Worm (Caenorhabditis elegans) whole organism, L4/young adult: ENCODE measurements around the gene idh-1.

Experiments
- W03F9.2 ChIP-seq: fragments of 150-350 bp; optimal IDR thresholded peaks from 2 replicates; lab custom pipeline; 2014; ENCODE audit warnings: missing biosample characterization, missing genetic modification characterization
- dao-5 ChIP-seq: sonication (generic microtip); optimal IDR thresholded peaks from 2 replicates; lab custom pipeline; 2016; ENCODE audit warnings: missing genotype, missing genetic modification characterization, moderate library complexity, missing compliant biosample characterization
- him-1 ChIP-seq: sonication (generic microtip); optimal IDR thresholded peaks from 2 replicates; lab custom pipeline; 2016; ENCODE audit warnings: missing genotype, missing genetic modification reagents, missing genetic modification characterization, missing compliant biosample characterization

idh-1 gene

DNA sequence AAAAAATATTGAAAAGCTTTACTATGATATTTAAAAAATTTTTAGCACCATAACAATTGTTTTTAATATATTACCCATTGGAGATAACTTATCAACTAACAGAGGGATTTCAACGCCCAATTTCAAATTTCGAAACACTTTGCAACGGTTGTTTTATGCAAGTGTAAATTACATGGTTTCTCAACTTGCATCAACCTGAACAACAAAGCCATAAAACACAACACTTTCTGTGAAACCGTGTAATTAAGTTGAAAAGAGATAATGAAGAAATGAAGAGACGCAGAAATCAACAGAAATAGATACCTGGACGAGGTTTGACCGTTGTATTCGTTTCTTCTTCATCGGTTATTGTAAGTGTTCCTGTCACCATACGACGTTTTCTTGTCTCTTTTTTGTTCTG lies 9.5 kb upstream of the idh-1 start, which contains the start of gene cpin-1:
Gene cpin-1 (plus strand): TSS at position 301 of the 400 bp plus-strand sequence.
- TF ChIP-seq W03F9.2 (tag; lab: Kevin White, UChicago) (no peak), him-1 (tag; lab: Kevin White, UChicago) (no peak), dao-5 (tag; lab: Kevin White, UChicago) (no peak)

DNA sequence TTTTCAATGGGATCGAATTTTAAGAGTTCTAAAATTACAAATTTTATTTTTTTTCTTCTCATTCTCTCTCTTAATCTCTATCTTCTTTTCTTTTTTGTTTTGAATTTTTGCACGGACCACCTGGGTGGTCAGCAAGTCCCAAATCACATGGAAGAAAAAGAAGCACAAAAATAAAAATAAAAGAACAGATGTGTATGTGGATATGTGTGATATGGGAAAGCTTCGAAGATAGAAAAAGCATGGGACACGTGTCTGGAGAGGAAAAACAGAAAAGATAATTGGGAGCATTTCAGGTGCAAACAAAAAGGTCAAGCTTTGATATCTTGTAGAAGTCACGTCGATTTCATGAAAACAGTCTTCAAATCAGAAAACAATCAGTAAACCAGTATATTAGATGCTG lies 6.3 kb upstream of the idh-1 start, which contains the start of gene hsp-12.6:
Gene hsp-12.6 (minus strand): TSS at position 20 of the 400 bp plus-strand sequence.
- no peak for TF ChIP-seq dao-5 (tag; lab: Kevin White, UChicago)
- no peak for TF ChIP-seq W03F9.2 (tag; lab: Kevin White, UChicago)
- no peak for TF ChIP-seq him-1 (tag; lab: Kevin White, UChicago)

DNA sequence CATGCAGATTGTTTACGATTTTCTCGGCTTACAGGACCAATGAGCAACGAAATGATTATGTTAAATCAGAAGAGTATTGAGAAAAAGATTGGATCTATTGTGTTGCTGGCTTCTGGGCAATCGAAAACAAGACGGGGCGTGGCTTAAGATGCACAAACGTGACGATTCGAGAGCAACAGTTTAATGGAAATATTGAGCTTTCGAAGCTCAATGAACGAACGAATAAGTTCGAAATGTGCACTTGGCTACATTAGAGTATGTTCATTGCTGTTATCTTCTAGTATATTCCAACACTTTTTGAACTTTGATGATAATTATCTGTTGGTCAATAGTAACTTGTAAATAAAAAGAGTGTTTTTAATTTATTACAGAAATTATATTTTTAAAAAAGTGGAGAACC lies 4.5 kb upstream of the idh-1 start, which contains the start of gene hsp-12.3:
Gene hsp-12.3 (minus strand): TSS at position 101 of the 400 bp plus-strand sequence.
- TF ChIP-seq him-1 (tag; lab: Kevin White, UChicago) (no peak), W03F9.2 (tag; lab: Kevin White, UChicago) (no peak), dao-5 (tag; lab: Kevin White, UChicago) (no peak)

DNA sequence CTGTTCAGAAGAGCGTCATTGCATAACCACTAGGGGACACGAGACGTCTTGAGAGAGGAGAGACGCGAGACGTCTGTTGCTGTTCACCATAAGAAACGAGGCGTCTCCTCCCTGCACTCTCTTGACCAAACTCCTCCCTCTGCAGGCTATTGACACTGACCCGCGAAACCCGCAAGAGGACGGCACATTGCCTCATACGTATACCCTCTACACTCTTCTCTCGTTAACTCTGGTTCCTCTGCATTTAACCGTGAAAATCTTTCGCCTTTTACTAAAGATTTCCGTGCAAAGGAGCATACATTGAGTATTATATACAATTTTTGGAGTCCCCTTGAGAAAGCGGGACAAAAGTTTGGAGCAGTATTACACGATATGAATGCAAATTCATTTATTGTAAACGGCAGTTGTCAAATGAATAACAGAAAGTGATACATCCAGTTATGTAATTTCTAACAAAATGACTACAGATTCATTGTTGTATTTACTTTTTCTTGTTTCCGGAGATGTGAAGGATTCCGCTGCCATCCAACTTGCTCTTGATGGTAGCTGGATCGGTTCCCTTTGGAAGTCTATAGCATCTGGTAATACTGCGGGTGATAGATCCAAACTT lies 3.6 kb upstream of the idh-1 start:
- TF ChIP-seq dao-5 (tag; lab: Kevin White, UChicago), result no peak
- peak; percentile 78 for TF ChIP-seq him-1 (tag; lab: Kevin White, UChicago)
- peak; percentile 87 for TF ChIP-seq W03F9.2 (tag; lab: Kevin White, UChicago)

DNA sequence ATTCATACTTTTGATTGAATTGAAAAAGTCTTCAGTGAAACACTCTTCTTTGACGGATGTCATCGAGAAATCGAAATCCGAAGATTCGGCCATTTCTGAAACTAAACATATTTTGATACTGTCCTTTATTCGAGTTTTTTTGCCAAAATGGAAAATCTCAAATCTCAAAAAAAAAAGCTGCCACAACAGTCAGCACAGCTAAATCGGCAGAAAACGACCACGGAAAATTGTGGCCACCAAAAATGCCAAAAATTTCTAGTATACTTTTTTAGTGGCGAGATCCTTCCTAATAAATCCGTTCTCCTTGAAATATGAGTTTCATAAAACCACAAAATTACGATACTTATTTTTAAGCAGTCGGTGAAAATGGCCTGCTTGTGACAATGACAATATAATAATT lies 3.0 kb upstream of the idh-1 start, which contains the start of gene F38E11.9:
Gene F38E11.9 (minus strand): TSS at position 101 of the 400 bp plus-strand sequence.
- TF ChIP-seq dao-5 (tag; lab: Kevin White, UChicago), result no peak
- no peak for TF ChIP-seq him-1 (tag; lab: Kevin White, UChicago)
- no peak for TF ChIP-seq W03F9.2 (tag; lab: Kevin White, UChicago)

DNA sequence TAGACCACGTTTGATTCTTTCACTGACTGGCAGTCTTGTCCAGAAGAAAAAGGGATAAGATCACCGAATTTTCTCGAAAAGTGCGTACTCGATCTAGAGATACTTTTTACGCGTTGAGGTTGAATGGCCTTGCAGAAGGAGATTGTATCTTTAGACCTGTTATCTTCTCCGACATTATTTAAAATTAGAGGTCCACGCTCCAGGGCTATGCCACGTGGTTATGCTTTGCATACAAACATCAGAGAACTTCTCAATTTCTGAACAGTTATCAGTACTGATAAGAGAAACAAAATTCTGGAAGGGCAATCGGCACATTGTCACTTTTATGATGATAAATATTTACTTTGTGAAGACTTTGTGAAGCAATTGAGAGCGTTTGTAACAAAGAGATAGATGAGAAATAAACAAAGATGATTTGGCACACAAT lies 1.2 kb upstream of the idh-1 start:
- TF ChIP-seq W03F9.2 (tag; lab: Kevin White, UChicago) (peak; percentile 38), him-1 (tag; lab: Kevin White, UChicago) (no peak)

DNA sequence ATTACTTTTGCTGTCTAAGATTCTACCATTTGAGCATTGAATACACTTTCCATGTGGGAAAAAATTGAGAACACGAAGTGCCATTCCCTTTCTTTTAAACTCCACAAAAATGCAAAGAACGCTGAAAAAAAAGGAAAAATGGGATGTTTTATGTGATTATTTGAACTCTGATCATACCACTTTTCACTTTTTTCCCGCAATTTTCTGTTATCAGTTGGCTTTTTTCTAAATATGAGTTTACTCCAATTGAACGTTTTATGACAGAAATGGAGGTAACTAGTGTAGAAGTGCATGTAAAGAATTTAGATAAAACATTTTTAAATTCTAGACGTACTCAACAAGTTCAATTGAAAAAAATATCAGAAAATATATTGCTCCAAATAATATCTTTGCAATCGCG lies 484 bp upstream of the idh-1 start:
- no peak for TF ChIP-seq W03F9.2 (tag; lab: Kevin White, UChicago)
- no peak for TF ChIP-seq him-1 (tag; lab: Kevin White, UChicago)
- no peak for TF ChIP-seq dao-5 (tag; lab: Kevin White, UChicago)

DNA sequence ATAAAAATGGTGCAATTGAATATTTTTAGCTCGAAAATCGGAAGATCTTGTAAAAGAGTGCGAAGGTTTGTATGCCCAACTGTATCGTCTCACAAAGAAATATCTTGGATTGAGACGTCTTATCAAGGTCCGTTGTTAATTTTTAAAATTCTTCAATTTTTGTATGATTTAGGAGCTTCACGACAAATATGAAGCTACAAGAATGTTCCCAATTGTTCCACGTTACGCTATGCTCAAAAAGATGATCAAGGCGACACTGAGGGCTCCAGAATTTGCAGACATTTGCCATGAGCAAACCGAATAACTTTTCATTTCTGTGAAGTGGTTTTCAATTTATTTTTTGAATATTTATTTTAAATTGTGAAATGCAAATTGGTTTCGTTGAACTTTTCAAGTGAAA lies 2.2 kb downstream of the idh-1 start:
- no peak for TF ChIP-seq him-1 (tag; lab: Kevin White, UChicago)
- TF ChIP-seq W03F9.2 (tag; lab: Kevin White, UChicago), result no peak
- no peak for TF ChIP-seq dao-5 (tag; lab: Kevin White, UChicago)

DNA sequence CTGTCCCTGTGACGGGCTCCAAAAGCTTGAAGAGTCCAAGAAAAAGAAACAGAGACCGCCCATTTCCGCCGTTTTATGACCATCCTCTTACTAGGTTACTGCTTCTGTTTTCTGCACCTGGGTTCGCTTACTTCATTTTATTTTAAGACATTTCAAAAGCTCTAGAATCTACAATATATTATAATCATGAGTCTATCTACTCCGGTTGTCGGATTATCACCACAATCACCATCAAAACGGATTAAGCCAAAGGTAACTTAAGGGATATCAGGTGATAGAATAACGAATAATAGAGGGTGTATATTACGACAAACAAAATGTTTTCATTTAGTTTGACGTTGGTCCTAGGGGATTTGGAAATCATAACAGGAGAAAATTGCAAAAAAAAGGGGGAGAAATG lies 8.6 kb downstream of the idh-1 start:
- TF ChIP-seq dao-5 (tag; lab: Kevin White, UChicago), result no peak
- no peak for TF ChIP-seq W03F9.2 (tag; lab: Kevin White, UChicago)
- no peak for TF ChIP-seq him-1 (tag; lab: Kevin White, UChicago)

DNA sequence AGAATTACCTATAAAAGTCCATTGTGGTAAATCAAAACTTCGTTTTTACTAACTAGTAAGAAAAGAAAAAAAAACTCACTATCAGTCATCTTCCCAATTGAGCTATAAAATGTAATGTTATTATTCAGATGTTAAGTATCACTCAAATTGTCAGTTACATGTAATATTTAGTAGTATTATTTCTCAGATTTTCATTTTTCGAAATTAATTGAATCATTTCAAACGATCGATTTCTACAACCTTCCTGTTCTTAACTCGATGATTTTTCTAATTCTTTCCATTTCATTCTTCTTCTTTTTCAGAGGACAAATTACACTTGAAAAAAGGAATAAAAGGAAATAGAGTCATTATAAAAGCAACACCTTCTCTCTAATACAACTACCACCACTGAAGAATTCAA lies 12.9 kb downstream of the idh-1 start, which contains the start of gene F59B8.1:
Gene F59B8.1 (plus strand): TSS at position 301 of the 400 bp plus-strand sequence.
- TF ChIP-seq dao-5 (tag; lab: Kevin White, UChicago), result no peak
- no peak for TF ChIP-seq W03F9.2 (tag; lab: Kevin White, UChicago)
- TF ChIP-seq him-1 (tag; lab: Kevin White, UChicago), result no peak

DNA sequence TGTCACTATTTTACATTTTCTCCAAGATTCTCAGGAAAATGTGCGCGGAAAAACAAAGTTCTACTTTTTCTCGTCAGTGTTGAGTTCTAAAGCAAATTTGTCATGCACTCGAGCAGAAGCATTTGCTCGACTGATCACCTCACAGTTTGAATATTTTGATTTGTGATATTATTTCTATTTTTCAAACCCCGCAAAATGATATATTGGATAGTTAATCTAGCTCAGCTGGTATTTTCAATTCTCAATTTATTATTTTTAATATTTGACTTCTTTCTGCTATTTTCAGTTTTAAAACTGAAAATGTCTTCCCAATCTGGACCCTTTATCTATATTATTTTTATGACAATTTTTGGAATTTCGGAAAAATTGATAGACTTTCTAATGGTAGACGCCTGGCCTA lies 17.8 kb downstream of the idh-1 start, which contains the start of gene srxa-2:
Gene srxa-2 (plus strand): TSS at position 301 of the 400 bp plus-strand sequence.
- TF ChIP-seq W03F9.2 (tag; lab: Kevin White, UChicago) (no peak), him-1 (tag; lab: Kevin White, UChicago) (no peak), dao-5 (tag; lab: Kevin White, UChicago) (no peak)

DNA sequence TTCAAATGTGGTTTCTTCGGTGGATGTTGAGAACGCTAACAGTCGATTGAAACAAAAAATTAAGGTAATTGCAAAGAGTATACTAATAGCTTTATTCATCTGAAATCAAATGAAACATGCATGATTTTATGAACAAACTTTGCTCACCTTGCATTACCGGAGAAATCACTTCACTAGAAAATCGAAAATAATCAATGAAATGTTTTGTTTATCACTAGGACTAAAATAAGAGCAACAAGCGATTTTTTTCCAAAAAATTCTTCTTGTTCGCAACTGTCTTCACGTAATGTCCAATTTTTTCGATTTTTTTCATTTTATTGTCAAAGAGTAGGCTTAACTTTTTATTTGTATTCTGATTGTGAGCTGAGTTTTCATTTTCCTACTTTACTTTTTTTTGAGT lies 18.5 kb downstream of the idh-1 start, which contains the start of gene F56D5.9:
Gene F56D5.9 (minus strand): TSS at position 101 of the 400 bp plus-strand sequence.
- no peak for TF ChIP-seq him-1 (tag; lab: Kevin White, UChicago)
- no peak for TF ChIP-seq W03F9.2 (tag; lab: Kevin White, UChicago)
- TF ChIP-seq dao-5 (tag; lab: Kevin White, UChicago), result no peak

DNA sequence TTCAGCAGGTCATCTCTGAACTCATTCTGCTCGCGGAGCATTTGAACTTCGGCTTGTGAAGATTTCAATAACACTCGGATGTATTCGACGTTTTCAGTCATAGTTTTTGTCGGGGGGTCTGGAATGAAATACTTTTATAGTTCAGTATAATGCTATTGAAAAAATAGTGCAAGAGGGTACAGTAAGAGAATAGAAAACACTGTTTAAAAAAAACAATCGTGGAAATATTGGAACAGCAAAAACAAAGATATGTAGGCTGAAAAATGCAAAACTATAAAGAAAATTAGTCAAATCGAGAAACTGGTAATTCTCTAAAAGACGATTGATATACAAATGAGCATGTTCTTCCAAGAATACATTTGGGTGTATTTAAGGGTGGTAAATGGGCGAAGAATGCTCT lies 32.9 kb downstream of the idh-1 start, which contains the start of gene F56D5.5:
Gene F56D5.5 (minus strand): TSS at position 101 of the 400 bp plus-strand sequence.
- no peak for TF ChIP-seq dao-5 (tag; lab: Kevin White, UChicago)
